Worm (Caenorhabditis elegans) whole organism, L1 larva: ENCODE measurements around the gene T02D1.9.

Source experiments
- C34B4.2 ChIP-seq: sonication (generic microtip); optimal IDR thresholded peaks from 2 replicates; lab custom pipeline; 2017; ENCODE audit warnings: mild to moderate bottlenecking, missing genetic modification characterization, missing compliant biosample characterization
- F16B12.6 ChIP-seq: fragments of 150-350 bp; optimal IDR thresholded peaks from 2 replicates; lab custom pipeline; 2014; ENCODE audit warnings: missing biosample characterization, missing genetic modification characterization
- blmp-1 ChIP-seq: fragments of 150-350 bp; optimal IDR thresholded peaks from 2 replicates; lab custom pipeline; 2014; ENCODE audit warnings: missing biosample characterization, missing genetic modification characterization
- ceh-8 ChIP-seq: fragments of 200-800 bp; sonication (Bioruptor generic); optimal IDR thresholded peaks from 2 replicates; lab custom pipeline; 2018; ENCODE audit warnings: mild to moderate bottlenecking, missing genetic modification characterization, moderate library complexity, missing compliant biosample characterization
- ceh-82 ChIP-seq, 3 experiments: fragments of 150-350 bp in 1 of 3; sonication (generic microtip) in 2 of 3; optimal IDR thresholded peaks; 2 replicates each; lab custom pipeline; 2014 to 2017; ENCODE audit warnings: missing biosample characterization in 3 of 3, missing genetic modification characterization in 3 of 3
- ces-1 ChIP-seq: fragments of 150-350 bp; optimal IDR thresholded peaks from 2 replicates; lab custom pipeline; 2014; ENCODE audit warnings: missing biosample characterization, missing genetic modification reagents, missing genetic modification characterization
- efl-1 ChIP-seq, 4 experiments: fragments of 150-350 bp; optimal IDR thresholded peaks in 3 of 4; peaks in 1 of 4; 1 replicate in 1 of 4; 2 replicates in 3 of 4; lab custom pipeline; 2014; ENCODE audit warnings: missing biosample characterization in 2 of 4, missing genetic modification characterization in 2 of 4, missing genetic modification reagents in 2 of 4
- egl-13 ChIP-seq: sonication (generic microtip); optimal IDR thresholded peaks from 2 replicates; lab custom pipeline; 2016; ENCODE audit warnings: missing genotype, missing genetic modification reagents, missing genetic modification characterization, missing compliant biosample characterization
- elt-2 ChIP-seq: sonication (generic microtip); optimal IDR thresholded peaks from 2 replicates; lab custom pipeline; 2016; ENCODE audit warnings: missing genetic modification characterization, mild to moderate bottlenecking, inconsistent platforms, missing compliant biosample characterization, missing genetic modification reagents
- fkh-4 ChIP-seq: sonication (generic microtip); optimal IDR thresholded peaks from 2 replicates; lab custom pipeline; 2016; ENCODE audit warnings: missing compliant biosample characterization, missing genetic modification characterization, borderline replicate concordance
- fkh-8 ChIP-seq: sonication (generic microtip); optimal IDR thresholded peaks from 2 replicates; lab custom pipeline; 2016; ENCODE audit warnings: mild to moderate bottlenecking, missing genetic modification characterization, missing compliant biosample characterization
- hlh-17 ChIP-seq: fragments of 200-800 bp; sonication (Bioruptor generic); optimal IDR thresholded peaks from 2 replicates; lab custom pipeline; 2018; ENCODE audit warnings: missing genetic modification characterization, mild to moderate bottlenecking, missing compliant biosample characterization, moderate library complexity, borderline replicate concordance
- hlh-4 ChIP-seq: sonication (generic microtip); optimal IDR thresholded peaks from 2 replicates; lab custom pipeline; 2016; ENCODE audit warnings: mild to moderate bottlenecking, missing genetic modification characterization, missing compliant biosample characterization
- hpl-2 ChIP-seq: fragments of 150-350 bp; optimal IDR thresholded peaks from 2 replicates; lab custom pipeline; 2014; ENCODE audit warnings: missing biosample characterization, missing genetic modification reagents, missing genetic modification characterization
- isw-1 ChIP-seq: fragments of 200-800 bp; sonication (Bioruptor generic); IDR thresholded peaks from 2 replicates; pipeline ENCODE4 v1.3.6; 2022; ENCODE audit warnings: missing genetic modification characterization, missing compliant biosample characterization
- jun-1 ChIP-seq: fragments of 150-350 bp; optimal IDR thresholded peaks from 2 replicates; lab custom pipeline; 2014; ENCODE audit warnings: missing biosample characterization, missing genetic modification reagents, missing genetic modification characterization
- lin-14 ChIP-seq: fragments of 200-800 bp; sonication (Bioruptor generic); optimal IDR thresholded peaks from 2 replicates; lab custom pipeline; 2018; ENCODE audit warnings: mild to moderate bottlenecking, missing genetic modification characterization, moderate library complexity, missing compliant biosample characterization
- lin-15B ChIP-seq: fragments of 150-350 bp; sonication (generic microtip); optimal IDR thresholded peaks from 3 replicates; lab custom pipeline; 2014; ENCODE audit warnings: missing biosample characterization, missing genetic modification characterization
- lin-35 ChIP-seq, 2 experiments: fragments of 150-350 bp; optimal IDR thresholded peaks; 2 replicates each; lab custom pipeline; 2014; ENCODE audit warnings: missing biosample characterization in 2 of 2, missing genetic modification characterization in 2 of 2, missing genetic modification reagents in 2 of 2
- lin-39 ChIP-seq: fragments of 150-350 bp; optimal IDR thresholded peaks from 2 replicates; lab custom pipeline; 2014; ENCODE audit warnings: missing biosample characterization, missing genetic modification reagents, missing genetic modification characterization
- lsy-2 ChIP-seq, 2 experiments: fragments of 150-350 bp; optimal IDR thresholded peaks; 2 replicates each; lab custom pipeline; 2014; ENCODE audit warnings: missing biosample characterization in 2 of 2, missing genetic modification characterization in 2 of 2
- mef-2 ChIP-seq: fragments of 150-350 bp; optimal IDR thresholded peaks from 2 replicates; lab custom pipeline; 2014; ENCODE audit warnings: missing biosample characterization, missing genetic modification characterization
- nhr-12 ChIP-seq: sonication (generic microtip); optimal IDR thresholded peaks from 2 replicates; lab custom pipeline; 2017; ENCODE audit warnings: missing biosample characterization, missing genetic modification characterization
- nhr-28 ChIP-seq: fragments of 150-350 bp; optimal IDR thresholded peaks from 2 replicates; lab custom pipeline; 2014; ENCODE audit warnings: missing biosample characterization, missing genetic modification characterization
- nhr-47 ChIP-seq: sonication (generic microtip); optimal IDR thresholded peaks from 2 replicates; lab custom pipeline; 2016; ENCODE audit warnings: mild to moderate bottlenecking, missing genetic modification characterization, moderate library complexity, missing compliant biosample characterization
- nhr-71 ChIP-seq: sonication (generic microtip); optimal IDR thresholded peaks from 2 replicates; lab custom pipeline; 2016; ENCODE audit warnings: mild to moderate bottlenecking, missing genetic modification characterization, moderate library complexity, missing compliant biosample characterization
- nhr-76 ChIP-seq: sonication (generic microtip); optimal IDR thresholded peaks from 2 replicates; lab custom pipeline; 2017; ENCODE audit warnings: missing biosample characterization, missing genetic modification characterization
- nhr-84 ChIP-seq: sonication (generic microtip); optimal IDR thresholded peaks from 2 replicates; lab custom pipeline; 2017; ENCODE audit warnings: missing biosample characterization, missing genetic modification characterization
- nhr-90 ChIP-seq: sonication (generic microtip); optimal IDR thresholded peaks from 2 replicates; lab custom pipeline; 2016; ENCODE audit warnings: mild to moderate bottlenecking, missing genetic modification characterization, missing compliant biosample characterization; ENCODE audit not compliant: poor library complexity
- pqm-1 ChIP-seq: sonication (generic microtip); optimal IDR thresholded peaks from 3 replicates; lab custom pipeline; 2017; ENCODE audit warnings: missing biosample characterization, missing genetic modification characterization
- snu-23 ChIP-seq: sonication (generic microtip); optimal IDR thresholded peaks from 2 replicates; lab custom pipeline; 2016; ENCODE audit warnings: missing genetic modification characterization, missing compliant biosample characterization
- sox-4 ChIP-seq: sonication (generic microtip); optimal IDR thresholded peaks from 2 replicates; lab custom pipeline; 2016; ENCODE audit warnings: missing genetic modification characterization, missing compliant biosample characterization
- sptf-1 ChIP-seq: fragments of 150-350 bp; optimal IDR thresholded peaks from 2 replicates; lab custom pipeline; 2014; ENCODE audit warnings: missing biosample characterization, missing genetic modification characterization
- tlp-1 ChIP-seq: fragments of 150-350 bp; optimal IDR thresholded peaks from 2 replicates; lab custom pipeline; 2014; ENCODE audit warnings: missing biosample characterization, missing genetic modification characterization
- unc-86 ChIP-seq: sonication (generic microtip); optimal IDR thresholded peaks from 2 replicates; lab custom pipeline; 2016; ENCODE audit warnings: missing genetic modification characterization, missing compliant biosample characterization

The T02D1.9 gene

DNA sequence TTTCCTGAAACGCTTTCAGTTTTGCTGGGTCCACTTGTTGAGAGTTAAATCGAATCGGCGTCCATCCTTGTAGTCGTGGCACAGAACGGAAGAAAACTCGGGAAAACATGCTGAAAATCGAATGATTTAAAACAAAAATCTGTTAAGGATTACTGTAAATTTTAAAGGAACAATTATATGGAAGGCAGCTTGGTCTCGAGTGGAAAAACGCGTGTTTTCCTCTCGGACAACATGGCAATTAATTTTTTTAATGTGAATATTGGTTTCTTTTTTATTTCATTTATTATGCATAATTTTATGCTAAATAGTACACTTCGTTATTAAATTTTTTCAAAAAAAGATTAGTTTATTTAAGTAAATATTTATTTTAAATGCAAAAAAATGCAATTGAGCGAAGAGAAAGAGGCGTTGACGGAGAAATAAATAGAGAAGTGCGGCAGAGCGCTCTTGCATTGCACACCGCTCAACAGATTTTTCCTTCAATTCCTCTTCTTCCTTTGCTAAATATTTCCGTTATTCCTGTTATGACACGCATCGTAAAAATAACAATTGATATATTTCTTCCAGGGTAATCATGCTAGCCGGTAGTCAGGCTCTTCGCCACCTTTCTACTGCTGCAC is 27.2 kb downstream of the T02D1.9 start, which contains the start of the genes C30H6.9 and dlat-2 (continued):
- no peak for TF ChIP-seq C34B4.2
- no peak for TF ChIP-seq mef-2 (tag; lab: Kevin White, UChicago)
- peak; percentile 9 for TF ChIP-seq nhr-90 (tag; lab: Kevin White, UChicago)
- TF ChIP-seq blmp-1, result peak; percentile 46
- TF ChIP-seq lin-35 (GFP tag; optimal IDR thresholded peaks at IDR 0.05; lab: Kevin White, UChicago), result peak; percentile 24 to 47

DNA sequence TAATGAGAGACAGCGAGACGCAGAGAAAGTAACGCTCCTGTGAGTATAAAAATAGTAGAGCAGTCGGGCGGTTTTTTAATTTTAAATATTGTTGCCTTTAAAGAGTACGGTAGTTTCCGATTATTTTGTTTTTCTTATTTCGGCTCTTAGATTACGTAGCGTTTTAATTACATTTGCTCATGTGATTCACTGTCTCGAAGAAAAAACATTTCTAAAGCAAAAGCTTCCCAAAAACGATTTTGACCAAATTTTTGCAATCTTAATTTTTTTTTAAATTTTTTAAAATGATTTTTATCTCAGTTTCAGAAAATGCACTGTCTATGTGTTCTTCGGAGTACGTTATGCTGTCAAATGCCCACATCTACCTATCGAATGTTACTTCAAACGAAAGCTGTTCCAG is 31.3 kb downstream of the T02D1.9 start, which contains the start of gene haf-1:
TSS of gene haf-1 (plus strand) at position 301 of the 400 bp plus-strand sequence.
- TF ChIP-seq efl-1 (optimal IDR thresholded peaks at IDR 0.05; lab: Kevin White, UChicago), result no peak
- peak in 1 of 2 experiments; percentile 13 for TF ChIP-seq efl-1 (GFP tag; optimal IDR thresholded peaks at IDR 0.05 in 1 of 2; lab: Kevin White, UChicago)
- TF ChIP-seq nhr-71 (tag; lab: Kevin White, UChicago), result no peak
- TF ChIP-seq sptf-1 (tag; lab: Kevin White, UChicago), result no peak

DNA sequence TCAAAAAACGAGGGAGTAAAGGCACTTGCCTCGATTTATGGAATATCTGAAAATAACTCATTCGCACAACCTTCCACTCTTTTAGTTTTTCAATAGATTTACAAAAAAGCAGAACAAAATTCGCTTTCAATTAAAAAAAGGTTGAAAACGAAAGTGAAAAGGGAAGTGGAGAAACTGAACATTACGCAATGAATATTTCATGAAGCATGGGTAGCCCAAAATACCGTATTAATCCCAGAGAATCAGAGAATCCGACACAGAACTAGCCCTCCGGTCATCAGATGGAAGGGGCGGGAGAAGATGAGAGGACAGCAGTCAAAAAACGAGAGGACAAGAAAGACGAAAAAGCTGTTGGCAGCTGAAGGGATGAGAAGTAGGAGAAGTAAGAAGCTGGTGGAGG is 35.9 kb downstream of the T02D1.9 start, which contains the start of gene C30H6.5:
TSS of gene C30H6.5 (plus strand) at position 301 of the 400 bp plus-strand sequence.
- TF ChIP-seq egl-13 (tag; lab: Kevin White, UChicago) (no peak), blmp-1 (peak; percentile 82)

DNA sequence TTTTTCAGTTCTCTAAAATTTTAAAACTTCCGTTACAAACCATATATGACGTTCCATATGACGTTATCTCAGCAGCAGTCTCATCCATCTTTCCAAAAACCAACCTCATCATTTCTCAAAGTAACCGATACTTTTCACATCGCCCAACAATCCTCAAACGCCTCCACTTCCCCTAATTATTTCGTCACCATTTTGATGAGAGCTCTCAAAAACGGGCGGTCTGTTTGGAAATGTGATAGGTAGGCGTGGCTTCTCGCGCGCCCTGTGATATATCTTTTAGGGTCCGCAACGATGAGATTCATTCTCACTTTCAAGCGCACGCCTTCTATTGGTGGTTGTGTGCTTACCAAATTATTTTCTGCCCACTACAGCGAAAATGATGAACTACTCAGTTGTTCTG is 39.1 kb downstream of the T02D1.9 start, which contains the start of gene trh-1:
TSS of gene trh-1 (plus strand) at position 301 of the 400 bp plus-strand sequence.
- TF ChIP-seq elt-2 (tag; lab: Kevin White, UChicago), result no peak
- no peak for TF ChIP-seq lsy-2 (tag; optimal IDR thresholded peaks at IDR 0.05; lab: Kevin White, UChicago)
- TF ChIP-seq nhr-84 (tag; lab: Kevin White, UChicago), result no peak
- TF ChIP-seq hlh-4, result no peak
- TF ChIP-seq ces-1, result no peak
- TF ChIP-seq hpl-2 (GFP tag; lab: Kevin White, UChicago), result no peak
- TF ChIP-seq fkh-8 (tag; lab: Kevin White, UChicago), result no peak
- TF ChIP-seq lin-14 (GFP tag; lab: Kevin White, UChicago), result no peak
- no peak for TF ChIP-seq jun-1 (tag; lab: Kevin White, UChicago)
- no peak for TF ChIP-seq lin-39
- TF ChIP-seq tlp-1 (tag; lab: Kevin White, UChicago), result no peak
- no peak for TF ChIP-seq ceh-8 (GFP tag; lab: Kevin White, UChicago)
- TF ChIP-seq unc-86 (tag; lab: Kevin White, UChicago), result no peak
- no peak for TF ChIP-seq fkh-4 (tag; lab: Kevin White, UChicago)
- no peak for TF ChIP-seq nhr-28 (tag; lab: Kevin White, UChicago)
- no peak for TF ChIP-seq nhr-47 (tag; lab: Kevin White, UChicago)
- TF ChIP-seq mef-2 (tag; lab: Kevin White, UChicago), result no peak
- TF ChIP-seq nhr-90 (tag; lab: Kevin White, UChicago), result no peak
- TF ChIP-seq snu-23 (GFP tag; lab: Kevin White, UChicago), result no peak

DNA sequence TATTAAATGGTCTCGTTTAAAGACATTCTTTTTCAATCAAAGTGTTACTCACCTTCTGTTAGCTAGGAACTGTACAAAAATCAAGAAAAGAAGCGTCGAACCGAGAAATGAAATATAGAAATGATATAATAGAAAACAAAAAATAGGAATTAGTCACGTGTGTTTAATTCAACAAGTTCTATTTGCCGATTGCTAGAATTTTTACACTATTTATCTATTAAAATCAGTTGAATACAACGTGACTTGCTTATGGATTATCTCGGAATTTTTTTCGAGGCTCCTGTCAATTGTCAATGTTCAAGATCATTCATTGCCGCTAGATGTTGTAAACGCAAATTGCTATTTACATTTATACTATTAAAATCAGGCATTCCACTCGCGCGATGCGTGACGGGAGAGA is 40.1 kb downstream of the T02D1.9 start, which contains the start of gene zipt-17:
TSS of gene zipt-17 (minus strand) at position 101 of the 400 bp plus-strand sequence.
- no peak for TF ChIP-seq sox-4
- TF ChIP-seq, all 84 proteins: peak for 0

DNA sequence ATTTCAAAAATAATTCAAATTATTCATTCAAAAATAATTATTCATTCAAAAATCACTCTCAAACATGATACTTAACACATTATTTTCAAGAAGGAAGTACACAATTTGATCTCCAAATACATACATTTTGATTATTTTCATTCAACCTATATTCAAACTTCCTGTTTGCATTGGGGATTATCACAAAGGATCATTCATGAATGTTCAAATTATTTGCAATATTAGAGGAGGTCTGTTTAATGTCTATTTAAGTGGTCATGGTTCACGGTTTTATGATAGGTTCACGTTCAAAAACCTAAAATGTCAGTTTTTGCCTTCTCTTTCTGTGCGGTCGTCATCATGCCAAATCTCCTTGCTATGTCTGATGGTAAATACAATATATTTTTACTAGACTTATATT is 46.2 kb downstream of the T02D1.9 start, which contains the start of gene clec-202:
TSS of gene clec-202 (plus strand) at position 301 of the 400 bp plus-strand sequence.
- TF ChIP-seq egl-13 (tag; lab: Kevin White, UChicago) (no peak), lin-15B (no peak), ceh-82 (tag; optimal IDR thresholded peaks at IDR 0.05; lab: Kevin White, UChicago) (no peak), isw-1 (GFP tag; lab: Robert Waterston, UW) (no peak), hlh-17 (no peak), nhr-76 (tag; lab: Kevin White, UChicago) (no peak), F16B12.6 (tag; lab: Kevin White, UChicago) (no peak), pqm-1 (tag; lab: Kevin White, UChicago) (no peak), nhr-12 (tag; lab: Kevin White, UChicago) (no peak), ceh-8 (GFP tag; lab: Kevin White, UChicago) (no peak)
